Worm (Caenorhabditis elegans): ENCODE data around the gene rheb-1.

rheb-1 gene

DNA sequence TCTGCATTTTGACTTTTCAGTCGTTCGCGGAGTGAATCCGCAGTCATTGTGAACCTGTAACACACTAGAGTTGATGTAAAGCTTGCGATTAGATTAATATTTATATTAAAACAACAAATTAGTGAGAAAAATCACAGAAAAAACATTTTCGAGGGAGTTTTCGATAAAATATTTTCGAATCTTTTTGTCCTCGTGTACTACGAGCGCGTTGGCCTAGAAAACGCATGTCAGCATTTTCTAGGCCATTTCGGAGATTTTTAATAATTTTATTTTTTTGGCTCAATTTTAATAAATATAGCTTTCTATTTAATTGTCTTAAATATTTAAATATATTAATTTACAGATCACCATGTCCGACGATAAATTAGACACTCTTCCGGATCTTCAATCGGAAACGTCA lies 9.6 kb upstream of the rheb-1 start, which contains the start of gene B0464.9:
Gene B0464.9, plus strand, starts transcription at position 344 of the 400 bp plus-strand sequence.
- no peak for TF ChIP-seq aly-1 (tag; optimal IDR thresholded peaks at IDR 0.05)
- peak; percentile 69 for TF ChIP-seq pes-1 (GFP tag; IDR thresholded peaks at IDR 0.05)
- TF ChIP-seq hmg-4 (GFP tag; optimal IDR thresholded peaks at IDR 0.05): no peak
- TF ChIP-seq tbx-37 (GFP tag; conservative IDR thresholded peaks at IDR 0.05): peak; percentile 51; the same call in 1 of the 2 replicates
- TF ChIP-seq hmbx-1 (tag; optimal IDR thresholded peaks at IDR 0.05): no peak
- no peak for TF ChIP-seq B0310.2 (tag; optimal IDR thresholded peaks at IDR 0.05)

DNA sequence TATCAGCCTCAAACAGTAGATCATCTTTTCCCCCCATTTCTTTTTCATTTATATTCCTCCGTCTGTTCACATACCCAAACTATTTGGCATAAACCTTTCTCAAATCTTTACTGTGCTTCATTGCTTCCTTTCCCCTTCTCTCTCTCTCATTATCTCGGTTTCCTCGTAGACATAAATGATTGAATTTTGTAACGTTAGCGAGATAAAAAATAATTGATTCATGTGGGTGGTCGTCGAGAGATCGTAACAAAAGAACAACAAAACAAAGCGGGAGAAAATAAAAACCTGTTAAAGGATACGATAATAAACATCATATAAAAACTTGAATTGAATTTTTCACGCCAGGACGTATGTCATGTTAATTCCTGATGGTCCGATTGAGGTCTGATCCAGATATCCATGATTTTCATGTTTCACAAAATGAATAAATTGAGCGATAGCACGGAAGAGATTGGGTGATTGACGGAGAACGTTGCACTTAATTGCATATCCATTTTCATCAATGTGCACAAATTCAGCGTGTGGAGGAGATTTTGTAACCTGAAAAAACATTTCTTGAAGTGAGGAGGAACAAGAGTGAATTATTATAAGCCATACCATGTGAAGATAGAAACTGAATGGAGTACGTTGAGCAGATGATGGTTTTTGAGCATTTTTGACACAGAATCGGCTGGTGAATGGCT lies 7.1 kb upstream of the rheb-1 start:
- TF ChIP-seq flt-1 (GFP tag; IDR thresholded peaks at IDR 0.05) (no peak), tbx-11 (GFP tag; IDR thresholded peaks at IDR 0.05) (no peak), ama-1 (optimal IDR thresholded peaks at IDR 0.05) (peak; percentile 91), F13C5.2 (tag; optimal IDR thresholded peaks at IDR 0.05) (no peak), hnd-1 (tag; optimal IDR thresholded peaks at IDR 0.05) (no peak), B0310.2 (tag; optimal IDR thresholded peaks at IDR 0.05) (no peak), ceh-13 (GFP tag; optimal IDR thresholded peaks at IDR 0.05) (no peak), hmg-4 (GFP tag; optimal IDR thresholded peaks at IDR 0.05) (no peak), aly-1 (tag; optimal IDR thresholded peaks at IDR 0.05) (no peak), tra-4 (tag; optimal IDR thresholded peaks at IDR 0.05) (no peak), scrt-1 (GFP tag; IDR thresholded peaks at IDR 0.05) (0 out of 2 replicates have a peak, but pooled peaks have one; percentile 46), pes-1 (GFP tag; IDR thresholded peaks at IDR 0.05) (no peak)

DNA sequence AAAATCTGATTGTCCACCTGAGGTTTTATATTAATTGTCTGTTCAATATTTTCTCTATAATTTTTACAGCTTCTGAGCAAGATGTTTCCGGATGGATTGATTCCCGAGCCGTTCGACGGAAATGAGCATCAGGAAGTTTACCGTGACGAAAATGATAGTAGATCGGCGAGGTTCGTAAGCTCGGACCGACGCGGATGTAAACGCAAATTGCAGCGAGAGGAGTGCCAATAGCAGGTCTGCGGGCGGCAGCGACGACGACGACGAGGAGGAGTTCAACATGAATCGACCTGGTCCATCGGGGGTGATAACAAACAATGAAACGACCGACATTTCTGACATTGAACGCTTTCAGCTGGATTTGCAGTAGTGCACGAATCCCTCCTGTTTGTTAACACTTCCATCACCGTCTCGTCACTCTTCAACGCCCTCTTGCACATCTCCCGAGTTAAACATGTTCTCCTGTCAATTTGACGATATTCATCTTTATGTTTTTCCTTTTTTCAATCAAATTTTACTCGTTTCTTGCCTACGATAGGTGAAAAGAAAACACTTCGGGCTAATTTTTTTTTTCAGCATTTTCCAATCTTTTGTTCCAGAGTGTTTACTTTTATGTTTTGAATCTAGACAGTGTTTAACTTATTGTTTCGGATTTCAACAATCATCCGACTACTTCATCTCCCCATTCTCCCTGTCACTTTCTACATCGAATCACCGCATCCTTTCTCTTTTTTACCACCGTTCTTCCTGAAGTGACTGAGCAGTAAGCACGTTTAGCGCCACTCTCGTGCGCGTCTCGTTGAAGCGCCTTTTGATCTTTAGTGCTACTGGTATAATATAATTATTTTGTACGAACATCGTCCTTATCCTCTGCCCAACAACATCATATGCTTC lies 6.3 kb upstream of the rheb-1 start:
- TF ChIP-seq aly-1 (tag; optimal IDR thresholded peaks at IDR 0.05) (no peak), flt-1 (GFP tag; IDR thresholded peaks at IDR 0.05) (no peak)

DNA sequence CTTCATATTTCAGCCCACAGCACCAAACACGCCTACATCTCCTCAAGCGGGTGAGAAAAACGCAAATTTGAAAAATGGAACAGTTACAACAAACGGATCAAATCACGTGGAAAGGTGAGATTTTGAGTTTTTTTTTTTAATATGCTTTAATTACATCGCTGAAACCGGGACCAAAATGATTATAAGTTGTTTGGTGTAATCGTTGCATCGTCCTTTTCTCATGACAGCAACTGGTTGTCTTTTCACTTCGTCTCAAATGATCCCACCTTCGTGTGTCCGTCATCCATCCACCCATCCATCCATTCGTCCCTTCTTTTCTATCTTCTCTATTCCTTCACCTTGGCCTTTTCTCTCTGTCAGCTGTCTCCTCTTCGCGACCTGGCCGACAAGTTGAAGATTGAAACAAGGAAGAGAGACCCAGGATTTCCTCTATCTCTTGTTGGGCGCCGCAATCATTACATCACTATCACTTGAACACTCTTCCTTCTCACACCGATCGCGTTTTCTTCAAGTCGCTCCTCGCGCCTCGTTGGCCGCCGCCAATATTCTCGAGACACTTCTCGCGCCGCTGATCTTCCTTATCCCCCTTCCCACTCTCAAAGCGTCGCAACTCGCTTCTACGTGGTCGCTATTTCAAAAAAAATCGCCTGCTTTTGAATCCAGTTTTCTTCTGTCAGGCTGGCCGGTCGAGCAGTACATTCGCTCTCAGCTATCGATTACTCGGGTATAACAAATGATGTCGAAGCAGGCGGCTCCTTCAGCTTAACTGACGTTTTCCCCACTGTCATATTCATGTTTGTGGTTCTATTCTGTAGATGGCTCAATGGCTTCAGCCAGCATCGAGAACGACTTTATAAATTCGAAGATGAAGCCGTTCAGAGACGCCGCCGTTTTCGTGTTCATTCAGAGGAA lies 1.6 kb upstream of the rheb-1 start:
- no peak for TF ChIP-seq ets-7 (tag; optimal IDR thresholded peaks at IDR 0.05)
- TF ChIP-seq tbx-11 (GFP tag; IDR thresholded peaks at IDR 0.05): no peak
- TF ChIP-seq ama-1 (optimal IDR thresholded peaks at IDR 0.05): no peak
- TF ChIP-seq F13C5.2 (tag; optimal IDR thresholded peaks at IDR 0.05): no peak
- TF ChIP-seq hnd-1 (tag; optimal IDR thresholded peaks at IDR 0.05): no peak
- TF ChIP-seq ceh-13 (GFP tag; optimal IDR thresholded peaks at IDR 0.05): no peak
- TF ChIP-seq B0310.2 (tag; optimal IDR thresholded peaks at IDR 0.05): no peak
- no peak for TF ChIP-seq flt-1 (GFP tag; IDR thresholded peaks at IDR 0.05)
- no peak for TF ChIP-seq sea-1 (GFP tag; conservative IDR thresholded peaks at IDR 0.05)
- TF ChIP-seq pes-1 (GFP tag; IDR thresholded peaks at IDR 0.05): no peak
- no peak for TF ChIP-seq aly-1 (tag; optimal IDR thresholded peaks at IDR 0.05)

DNA sequence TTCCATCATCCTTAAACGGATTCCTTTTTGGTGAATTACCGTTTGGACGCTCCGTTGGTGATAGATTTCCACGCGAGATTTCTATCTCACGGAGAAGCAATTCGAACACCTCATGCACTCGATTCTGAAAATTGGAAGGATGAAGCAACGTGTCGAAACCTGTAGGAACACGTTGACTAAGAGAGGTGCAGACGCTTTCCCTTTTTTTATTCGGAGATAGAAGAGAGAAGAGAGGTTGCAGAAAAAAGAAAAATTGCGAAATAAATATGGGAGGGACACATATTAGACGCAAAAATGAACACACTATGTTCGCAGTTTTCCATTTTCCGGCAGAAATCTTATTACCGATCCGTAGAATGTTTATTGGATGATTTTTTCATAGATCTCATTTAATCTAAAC lies 1.1 kb downstream of the rheb-1 start:
- no peak for TF ChIP-seq hmbx-1 (tag; optimal IDR thresholded peaks at IDR 0.05)
- TF ChIP-seq ets-7 (tag; optimal IDR thresholded peaks at IDR 0.05): no peak
- TF ChIP-seq ceh-36 (tag; optimal IDR thresholded peaks at IDR 0.05): no peak
- TF ChIP-seq tbx-11 (GFP tag; IDR thresholded peaks at IDR 0.05): no peak
- TF ChIP-seq hnd-1 (tag; optimal IDR thresholded peaks at IDR 0.05): no peak
- TF ChIP-seq flt-1 (GFP tag; IDR thresholded peaks at IDR 0.05): no peak

DNA sequence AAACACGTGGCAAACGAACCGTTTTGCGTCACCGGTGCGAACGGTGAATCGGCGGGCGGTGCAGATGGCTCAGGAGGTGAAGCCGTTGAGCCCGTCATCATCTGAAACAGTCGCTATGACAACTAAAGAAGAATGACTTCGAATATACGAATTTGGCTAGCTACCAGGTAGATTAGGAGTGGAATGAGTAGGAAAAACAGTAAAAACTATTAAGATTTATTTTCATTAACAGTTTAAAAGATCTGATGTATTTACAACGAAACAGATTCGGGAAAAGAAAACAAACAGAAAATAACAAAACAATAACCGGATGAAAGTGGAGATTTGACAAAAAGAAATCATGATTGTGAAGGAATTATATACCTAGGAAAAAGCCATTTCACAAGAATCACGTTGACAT lies 1.9 kb downstream of the rheb-1 start, which contains the start of gene F54C8.7:
Gene F54C8.7, minus strand, starts transcription at position 101 of the 400 bp plus-strand sequence.
- no peak for TF ChIP-seq hmbx-1 (tag; optimal IDR thresholded peaks at IDR 0.05)
- no peak for TF ChIP-seq hmg-4 (GFP tag; optimal IDR thresholded peaks at IDR 0.05)
- TF ChIP-seq aly-1 (tag; optimal IDR thresholded peaks at IDR 0.05): no peak
- TF ChIP-seq sea-1 (GFP tag; conservative IDR thresholded peaks at IDR 0.05): no peak
- no peak for TF ChIP-seq B0310.2 (tag; optimal IDR thresholded peaks at IDR 0.05)
- TF ChIP-seq flt-1 (GFP tag; IDR thresholded peaks at IDR 0.05): no peak
- TF ChIP-seq tbx-11 (GFP tag; IDR thresholded peaks at IDR 0.05): no peak
- no peak for TF ChIP-seq tra-4 (tag; optimal IDR thresholded peaks at IDR 0.05)
- no peak for TF ChIP-seq hnd-1 (tag; optimal IDR thresholded peaks at IDR 0.05)
- TF ChIP-seq ceh-13 (GFP tag; optimal IDR thresholded peaks at IDR 0.05): no peak
- TF ChIP-seq ama-1 (optimal IDR thresholded peaks at IDR 0.05): no peak
- TF ChIP-seq ets-7 (tag; optimal IDR thresholded peaks at IDR 0.05): no peak

DNA sequence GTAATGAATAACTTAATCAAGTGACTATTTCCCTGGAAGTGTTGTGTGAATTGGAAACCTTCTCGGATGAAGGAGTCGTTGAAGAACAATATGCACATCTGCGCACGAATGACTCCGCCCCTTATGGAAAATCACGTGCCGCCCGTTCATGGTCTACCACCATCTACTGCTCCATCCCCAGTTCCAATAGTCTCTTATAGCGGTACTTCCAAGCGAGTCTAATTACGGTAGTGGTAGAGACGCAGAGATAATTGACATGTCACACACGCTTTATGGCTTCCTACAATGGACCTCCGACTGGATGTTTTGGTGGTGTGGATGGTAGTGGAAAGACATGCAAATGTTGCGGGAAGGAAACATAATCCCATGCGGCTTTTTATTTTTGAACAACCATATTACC lies 4.9 kb downstream of the rheb-1 start:
- TF ChIP-seq aly-1 (tag; optimal IDR thresholded peaks at IDR 0.05): no peak
- no peak for TF ChIP-seq B0310.2 (tag; optimal IDR thresholded peaks at IDR 0.05)
- TF ChIP-seq flt-1 (GFP tag; IDR thresholded peaks at IDR 0.05): 0 out of 2 replicates have a peak, but pooled peaks have one; percentile 36
- TF ChIP-seq hmbx-1 (tag; optimal IDR thresholded peaks at IDR 0.05): no peak
- no peak for TF ChIP-seq ceh-13 (GFP tag; optimal IDR thresholded peaks at IDR 0.05)
- TF ChIP-seq ceh-36 (tag; optimal IDR thresholded peaks at IDR 0.05): no peak
- 0 out of 2 replicates have a peak, but pooled peaks have one; percentile 12 for TF ChIP-seq scrt-1 (GFP tag; IDR thresholded peaks at IDR 0.05)
- no peak for TF ChIP-seq hnd-1 (tag; optimal IDR thresholded peaks at IDR 0.05)
- peak; percentile 5 for TF ChIP-seq tra-4 (tag; optimal IDR thresholded peaks at IDR 0.05)
- TF ChIP-seq tbx-37 (GFP tag; conservative IDR thresholded peaks at IDR 0.05): no peak
- TF ChIP-seq pes-1 (GFP tag; IDR thresholded peaks at IDR 0.05): no peak
- no peak for TF ChIP-seq F13C5.2 (tag; optimal IDR thresholded peaks at IDR 0.05)
- TF ChIP-seq ets-7 (tag; optimal IDR thresholded peaks at IDR 0.05): no peak
- TF ChIP-seq sea-1 (GFP tag; conservative IDR thresholded peaks at IDR 0.05): no peak
- no peak for TF ChIP-seq ama-1 (optimal IDR thresholded peaks at IDR 0.05)
- TF ChIP-seq tbx-11 (GFP tag; IDR thresholded peaks at IDR 0.05): no peak
- peak; percentile 65 for TF ChIP-seq hmg-4 (GFP tag; optimal IDR thresholded peaks at IDR 0.05)
